Worm (Caenorhabditis elegans) whole organism, L4/young adult: ENCODE results near the gene F43H9.4.

ENCODE experiments used
- W03F9.2 ChIP-seq: fragments of 150-350 bp; optimal IDR thresholded peaks from 2 replicates; lab custom pipeline; 2014; ENCODE audit warnings: missing biosample characterization, missing genetic modification characterization
- dao-5 ChIP-seq: sonication (generic microtip); optimal IDR thresholded peaks from 2 replicates; lab custom pipeline; 2016; ENCODE audit warnings: missing genotype, missing genetic modification characterization, moderate library complexity, missing compliant biosample characterization
- him-1 ChIP-seq: sonication (generic microtip); optimal IDR thresholded peaks from 2 replicates; lab custom pipeline; 2016; ENCODE audit warnings: missing genotype, missing genetic modification reagents, missing genetic modification characterization, missing compliant biosample characterization

F43H9.4 gene

DNA sequence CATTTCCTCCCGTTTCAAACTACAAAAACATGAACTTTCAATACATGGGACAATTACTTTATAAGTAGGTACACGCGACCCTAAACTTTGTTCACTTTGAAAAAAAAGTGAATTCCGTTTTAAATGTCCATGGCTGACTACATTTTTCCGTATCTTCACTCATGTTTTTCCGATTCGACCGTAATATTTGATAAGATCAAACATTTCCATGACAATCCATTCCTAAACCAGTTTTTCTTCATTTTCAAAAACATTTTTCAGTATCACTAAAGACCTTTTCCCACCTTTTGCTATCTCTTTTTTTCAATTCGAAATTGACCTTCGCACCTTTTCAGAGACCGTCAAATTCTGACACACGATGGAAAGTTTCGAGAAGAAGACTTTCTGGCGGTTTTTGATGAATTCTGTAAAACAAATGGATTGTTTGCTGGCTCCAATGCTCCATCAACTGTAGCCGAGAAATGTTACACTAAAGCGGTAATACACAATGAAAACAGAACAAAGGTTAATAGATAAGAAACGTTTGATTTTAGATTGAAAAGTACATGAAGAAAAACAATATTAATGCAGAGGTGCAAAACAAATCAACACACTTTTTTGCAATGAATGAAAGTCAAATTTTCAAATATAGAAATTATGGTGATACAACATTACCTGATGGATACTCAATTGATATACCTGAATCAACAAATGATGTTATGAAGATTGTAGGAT lies 1.1 kb downstream of the F43H9.4 start:
- TF ChIP-seq W03F9.2 (tag; lab: Kevin White, UChicago) (no peak), dao-5 (tag; lab: Kevin White, UChicago) (no peak), him-1 (tag; lab: Kevin White, UChicago) (no peak)

DNA sequence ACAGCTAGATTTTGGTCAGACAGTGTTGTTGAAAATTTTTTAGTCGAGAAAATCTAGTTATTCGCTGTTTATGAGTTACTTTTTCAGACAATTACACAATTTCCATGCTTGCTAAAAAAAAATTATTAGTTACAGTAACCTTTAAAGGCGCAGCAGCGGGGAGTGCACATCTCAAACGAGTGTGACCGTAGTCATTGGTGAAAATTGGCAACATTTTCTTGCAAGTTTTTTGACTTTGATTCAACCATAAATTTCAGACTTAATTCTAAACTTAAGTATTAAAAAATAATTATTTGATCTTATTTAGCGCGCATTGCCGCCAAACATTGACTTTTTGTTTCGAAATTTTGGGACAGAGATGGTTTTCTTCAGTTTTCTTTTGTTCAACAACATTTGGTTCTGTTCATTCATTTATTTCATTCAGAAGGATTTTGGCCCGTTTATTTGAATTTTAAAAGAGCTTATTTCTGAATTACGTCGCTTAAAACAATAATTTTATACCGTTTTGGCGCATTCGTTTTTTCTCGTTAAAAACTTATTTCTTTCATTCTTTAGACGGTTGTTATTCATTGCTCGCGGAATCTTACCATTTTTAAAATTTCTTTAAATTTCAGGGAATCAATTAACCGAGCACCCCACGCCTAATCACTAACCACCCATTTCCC lies 2.4 kb downstream of the F43H9.4 start, which contains the start of gene oma-2:
Gene oma-2 (plus strand): TSS at position 615 of the 665 bp plus-strand sequence.
- TF ChIP-seq dao-5 (tag; lab: Kevin White, UChicago) = no peak
- TF ChIP-seq him-1 (tag; lab: Kevin White, UChicago) = no peak
- TF ChIP-seq W03F9.2 (tag; lab: Kevin White, UChicago) = no peak

DNA sequence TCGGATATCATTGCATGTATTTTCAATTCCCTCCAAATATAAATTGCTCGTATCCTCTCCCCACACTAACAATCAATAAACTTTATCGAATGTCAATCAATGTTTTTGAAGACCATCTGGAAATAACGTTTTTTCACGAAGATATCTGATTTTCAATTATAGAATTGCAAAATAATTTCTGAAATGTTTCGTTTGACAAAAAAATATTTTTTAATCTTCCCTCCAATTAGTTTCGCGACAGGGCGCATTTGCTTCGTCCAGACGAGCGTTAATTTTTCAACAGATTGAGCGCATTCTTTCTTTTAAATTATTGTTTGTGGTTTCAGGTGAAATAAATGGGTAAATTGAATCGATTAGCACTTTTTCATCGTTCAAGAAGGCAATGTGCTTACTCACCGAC lies 4.6 kb downstream of the F43H9.4 start, which contains the start of gene vars-1:
Gene vars-1 (plus strand): TSS at position 291 of the 400 bp plus-strand sequence.
- no peak for TF ChIP-seq W03F9.2 (tag; lab: Kevin White, UChicago)
- no peak for TF ChIP-seq dao-5 (tag; lab: Kevin White, UChicago)
- no peak for TF ChIP-seq him-1 (tag; lab: Kevin White, UChicago)

DNA sequence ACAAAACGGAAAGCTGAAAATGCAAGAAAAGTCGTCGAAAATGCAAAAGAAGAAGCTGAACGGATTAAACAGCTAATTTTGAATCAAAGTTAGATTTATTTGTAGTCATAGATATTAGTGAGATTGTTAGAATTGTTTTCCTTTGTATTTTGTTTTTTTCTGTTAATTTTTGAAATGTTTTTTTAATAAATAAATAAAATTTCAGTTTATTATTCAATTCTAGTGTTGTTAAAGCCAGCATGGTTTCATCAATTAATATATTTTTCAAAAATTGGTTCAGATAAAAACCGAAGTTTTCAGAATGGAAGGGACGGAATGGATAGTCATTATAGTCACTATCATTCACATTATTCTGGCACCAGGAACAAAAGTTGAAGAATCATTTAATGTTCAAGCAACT lies 8.3 kb downstream of the F43H9.4 start, which contains the start of gene algn-12:
Gene algn-12 (plus strand): TSS at position 301 of the 400 bp plus-strand sequence.
- TF ChIP-seq dao-5 (tag; lab: Kevin White, UChicago) = no peak
- TF ChIP-seq W03F9.2 (tag; lab: Kevin White, UChicago) = no peak
- no peak for TF ChIP-seq him-1 (tag; lab: Kevin White, UChicago)

DNA sequence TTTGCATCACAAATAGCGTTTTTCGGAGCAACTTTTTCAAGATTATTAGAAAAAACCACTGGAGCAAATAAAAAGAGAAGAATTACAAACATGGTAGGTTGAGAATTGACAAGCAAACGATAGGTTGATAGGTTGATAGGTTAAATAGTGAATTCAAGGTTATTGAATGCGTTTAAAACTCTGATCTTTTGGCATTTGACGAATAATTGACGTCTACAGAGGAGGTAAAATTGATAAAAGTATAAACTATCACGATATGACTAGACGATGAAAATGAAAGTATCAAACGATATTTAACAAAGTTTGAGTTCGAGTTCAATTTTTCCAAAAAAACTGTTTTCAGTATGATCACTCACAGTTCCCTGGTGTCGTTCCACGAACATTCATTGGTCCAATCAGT lies 9.4 kb downstream of the F43H9.4 start, which contains the start of gene ZC513.14:
Gene ZC513.14 (minus strand): TSS at position 101 of the 400 bp plus-strand sequence.
- TF ChIP-seq dao-5 (tag; lab: Kevin White, UChicago) = no peak
- TF ChIP-seq W03F9.2 (tag; lab: Kevin White, UChicago) = no peak
- no peak for TF ChIP-seq him-1 (tag; lab: Kevin White, UChicago)

DNA sequence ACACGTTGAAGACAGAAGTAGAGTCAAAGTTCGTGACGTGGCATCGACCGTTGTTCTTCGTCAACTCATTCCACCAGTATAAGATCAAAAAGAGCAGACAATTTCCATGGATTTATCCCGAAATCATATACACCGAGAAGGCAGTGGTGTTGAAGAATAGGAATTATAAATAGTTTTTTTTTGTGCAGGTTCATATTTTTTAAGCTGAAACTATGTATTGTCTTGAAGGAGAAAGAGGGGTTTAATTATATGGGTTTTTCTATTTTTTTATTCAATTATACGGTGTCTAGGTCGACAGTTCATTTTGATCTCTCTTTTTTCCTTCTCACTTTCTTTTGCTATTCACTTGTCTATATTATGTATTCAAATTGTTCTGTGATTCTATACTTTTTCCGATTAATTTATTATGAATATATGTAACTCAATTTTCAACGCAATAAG lies 12.6 kb downstream of the F43H9.4 start:
- TF ChIP-seq dao-5 (tag; lab: Kevin White, UChicago) (no peak), him-1 (tag; lab: Kevin White, UChicago) (no peak), W03F9.2 (tag; lab: Kevin White, UChicago) (no peak)

DNA sequence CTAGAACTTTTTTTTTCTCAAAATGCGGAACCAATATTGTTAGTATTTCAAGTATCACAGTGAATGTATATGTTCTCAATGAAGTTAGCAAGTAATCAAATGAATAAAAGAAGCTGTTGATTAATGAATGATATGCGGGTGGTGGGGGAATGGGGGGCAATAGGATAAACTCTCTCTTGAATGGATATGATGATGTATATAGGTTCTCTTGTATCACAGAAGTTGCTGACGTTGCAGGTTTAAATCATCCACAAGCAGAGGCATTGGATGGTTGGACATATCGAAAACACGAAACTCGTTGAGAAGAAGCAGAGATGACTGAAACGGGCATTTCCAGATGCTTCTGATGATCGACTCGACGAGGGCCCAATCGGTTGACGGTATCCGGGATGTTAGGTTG lies 13.1 kb downstream of the F43H9.4 start:
- TF ChIP-seq dao-5 (tag; lab: Kevin White, UChicago) (no peak), W03F9.2 (tag; lab: Kevin White, UChicago) (no peak), him-1 (tag; lab: Kevin White, UChicago) (no peak)

DNA sequence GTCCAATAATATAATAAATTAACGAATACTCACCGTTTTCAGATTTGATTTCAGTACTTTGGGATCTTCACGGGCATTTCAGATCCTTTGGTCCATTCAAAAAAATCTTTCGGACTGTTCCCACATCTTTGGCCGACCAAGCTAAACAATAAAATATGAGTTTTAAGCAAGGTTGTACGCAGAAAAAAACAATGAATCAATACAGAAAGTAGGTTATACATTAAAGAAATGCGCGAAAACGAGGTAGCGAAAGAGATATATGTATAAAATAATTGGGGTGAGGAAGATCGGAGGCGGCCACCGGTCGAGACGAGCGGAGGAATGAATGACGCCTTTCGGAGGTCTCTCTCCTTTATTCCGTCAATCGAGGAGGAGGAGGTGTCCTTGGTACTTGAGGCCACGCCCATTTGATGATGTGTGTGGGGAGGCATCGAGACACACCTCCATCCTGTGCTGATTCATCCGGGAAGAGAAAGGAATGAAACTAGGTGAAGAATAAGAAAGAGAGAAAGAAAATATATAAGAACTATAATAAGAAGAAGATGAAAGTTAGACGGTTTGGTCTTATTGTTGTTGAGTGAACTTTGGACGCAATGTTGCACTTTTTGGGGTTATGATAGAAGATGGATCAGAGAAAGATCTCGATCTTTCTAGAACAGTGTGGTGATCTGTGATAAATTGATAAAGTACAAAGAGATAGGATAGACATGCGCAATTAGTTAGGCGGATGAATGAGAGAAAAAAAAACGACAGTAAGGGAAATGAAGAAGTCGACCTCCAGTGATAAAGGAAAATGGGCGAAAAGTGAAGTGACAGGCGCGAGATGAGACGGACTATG lies 14.0 kb downstream of the F43H9.4 start:
- TF ChIP-seq W03F9.2 (tag; lab: Kevin White, UChicago) (no peak), dao-5 (tag; lab: Kevin White, UChicago) (no peak), him-1 (tag; lab: Kevin White, UChicago) (no peak)

DNA sequence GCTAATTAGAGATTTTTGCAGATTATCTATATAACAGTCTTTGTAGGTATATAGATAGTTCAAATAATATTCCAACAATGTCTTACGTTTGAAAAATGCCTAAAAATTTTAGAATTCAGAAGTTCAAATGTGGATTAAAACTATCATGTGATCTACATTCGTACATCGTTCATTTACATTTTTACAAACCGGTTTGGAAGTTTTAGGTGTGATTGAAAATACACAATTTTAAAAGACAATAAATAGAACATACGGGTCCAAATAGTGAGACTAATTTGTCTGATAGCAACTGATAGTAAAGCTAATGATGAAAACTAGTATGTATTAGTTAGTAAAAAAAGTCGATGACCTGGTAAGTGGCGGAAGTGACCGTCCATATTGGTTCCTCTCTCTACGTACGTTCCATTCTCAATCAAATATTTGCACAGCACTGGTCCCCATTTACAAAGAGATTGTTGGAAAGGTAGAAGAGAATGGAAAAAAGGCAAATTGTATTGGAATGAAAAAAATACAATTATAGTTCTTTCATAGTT lies 14.9 kb downstream of the F43H9.4 start:
- TF ChIP-seq W03F9.2 (tag; lab: Kevin White, UChicago) = no peak
- no peak for TF ChIP-seq dao-5 (tag; lab: Kevin White, UChicago)
- TF ChIP-seq him-1 (tag; lab: Kevin White, UChicago) = no peak

DNA sequence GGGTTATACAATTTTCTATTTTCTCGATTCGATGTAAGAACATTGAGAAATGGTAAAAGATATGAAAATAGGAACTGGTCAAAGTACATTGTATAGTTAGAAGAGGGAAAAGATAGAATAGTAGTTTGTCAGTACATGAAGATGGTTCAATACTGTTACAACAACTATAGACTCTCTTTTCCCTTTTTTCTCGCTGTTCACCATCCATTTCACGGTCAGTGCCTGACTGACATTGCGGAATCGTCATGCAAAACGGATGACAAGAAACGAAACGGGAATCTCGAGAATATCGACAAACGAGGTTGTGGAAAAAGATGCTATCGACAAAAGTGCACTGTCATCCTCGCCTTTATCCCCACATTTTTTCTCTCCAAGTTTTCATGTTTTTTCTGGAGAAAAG lies 17.2 kb downstream of the F43H9.4 start:
- TF ChIP-seq dao-5 (tag; lab: Kevin White, UChicago) (no peak), W03F9.2 (tag; lab: Kevin White, UChicago) (no peak), him-1 (tag; lab: Kevin White, UChicago) (no peak)

DNA sequence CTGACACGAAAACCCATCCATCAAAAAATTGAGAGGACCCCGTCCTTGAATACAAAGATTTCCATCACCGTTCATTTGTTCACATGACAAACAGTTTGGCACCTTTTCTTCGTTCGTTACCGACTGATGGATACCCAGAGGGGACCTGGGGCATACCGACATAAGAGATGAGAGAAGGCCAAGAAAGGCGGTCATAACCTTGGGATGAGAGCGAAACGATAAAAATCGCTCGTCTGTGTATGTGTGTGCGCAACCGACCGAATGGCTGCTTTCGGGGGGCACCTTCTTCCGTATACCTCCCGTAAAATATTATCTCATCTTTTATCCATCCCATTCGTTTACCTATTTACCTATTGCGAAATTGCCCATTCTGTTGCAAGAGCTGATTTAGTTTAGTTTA lies 18.4 kb downstream of the F43H9.4 start:
- TF ChIP-seq dao-5 (tag; lab: Kevin White, UChicago) (no peak), W03F9.2 (tag; lab: Kevin White, UChicago) (no peak), him-1 (tag; lab: Kevin White, UChicago) (no peak)

DNA sequence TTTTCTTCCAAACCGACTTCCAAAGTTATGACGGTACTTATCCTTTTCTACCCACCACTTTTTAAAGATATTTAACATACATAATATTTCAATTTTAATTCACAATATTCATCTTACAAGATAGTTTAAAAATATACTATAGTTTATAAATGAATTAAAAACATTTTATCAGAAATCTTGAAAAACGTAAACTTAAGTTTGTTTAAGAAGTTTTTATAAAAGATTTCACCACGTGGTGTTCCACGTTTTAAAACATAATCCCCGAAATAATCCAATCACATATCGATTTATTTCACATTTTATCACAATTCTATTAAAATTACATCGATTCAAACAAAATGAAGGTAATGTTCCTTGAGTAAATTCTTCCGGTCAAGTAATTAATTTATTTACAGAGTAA lies 20.2 kb downstream of the F43H9.4 start, which contains the start of gene ZC513.3:
Gene ZC513.3 (plus strand): TSS at position 301 of the 400 bp plus-strand sequence.
- no peak for TF ChIP-seq him-1 (tag; lab: Kevin White, UChicago)
- TF ChIP-seq dao-5 (tag; lab: Kevin White, UChicago) = no peak
- no peak for TF ChIP-seq W03F9.2 (tag; lab: Kevin White, UChicago)
